Worm (Caenorhabditis elegans): Measurements from ENCODE around the gene fbxa-62.

fbxa-62 gene

DNA sequence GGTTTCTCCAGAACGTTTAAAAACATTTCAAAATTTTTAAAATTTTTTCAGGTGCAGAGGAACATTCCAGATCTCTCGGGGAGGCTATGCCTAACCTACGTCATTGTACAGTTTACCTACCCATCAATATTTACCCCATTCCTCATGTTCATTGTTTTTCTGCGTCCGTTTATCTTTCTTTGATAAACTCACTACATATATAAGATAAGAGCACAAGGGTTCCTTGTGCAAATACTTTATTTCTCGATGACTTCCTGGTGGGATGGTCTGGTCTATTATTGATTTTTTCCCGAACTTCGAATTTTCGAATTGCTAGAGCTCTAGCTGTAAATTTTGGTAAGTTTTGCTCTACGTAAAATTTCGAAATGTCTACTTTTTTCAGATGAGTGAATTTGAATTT is 5.9 kb downstream of the fbxa-62 start:
- TF ChIP-seq ref-1 (GFP tag; conservative IDR thresholded peaks at IDR 0.05) (no peak), ztf-23 (GFP tag; IDR thresholded peaks at IDR 0.05) (no peak), tab-1 (GFP tag; IDR thresholded peaks at IDR 0.05) (no peak), T22C8.4 (GFP tag; IDR thresholded peaks at IDR 0.05) (no peak), med-1 (GFP tag; optimal IDR thresholded peaks at IDR 0.05; ENCODE audit: insufficient read depth) (no peak), flt-1 (GFP tag; IDR thresholded peaks at IDR 0.05) (no peak), ztf-29 (GFP tag; IDR thresholded peaks at IDR 0.05) (no peak), klf-2 (GFP tag; conservative IDR thresholded peaks at IDR 0.05) (no peak), cog-1 (tag; optimal IDR thresholded peaks at IDR 0.05) (no peak)

ce11 chrIII:2234192-2234934 is 6.9 kb downstream of the fbxa-62 start, which contains the start of gene C39B5.2:
Gene C39B5.2 (plus strand): TSS chrIII:2234884.
- TF ChIP-seq med-1 (GFP tag; optimal IDR thresholded peaks at IDR 0.05; ENCODE audit: insufficient read depth) (no peak), flt-1 (GFP tag; IDR thresholded peaks at IDR 0.05) (peak; percentile 52; the same call in 1 of the 2 replicates)

ce11 chrIII:2239587-2240144 is 12.2 kb downstream of the fbxa-62 start, which contains the start of gene C39B5.10:
Gene C39B5.10 (minus strand): TSS chrIII:2239637.
- no peak for TF ChIP-seq ztf-29 (GFP tag; IDR thresholded peaks at IDR 0.05)
- no peak for TF ChIP-seq ref-1 (GFP tag; conservative IDR thresholded peaks at IDR 0.05)
- no peak for TF ChIP-seq ztf-23 (GFP tag; IDR thresholded peaks at IDR 0.05)
- no peak for TF ChIP-seq klf-2 (GFP tag; conservative IDR thresholded peaks at IDR 0.05)

ce11 chrIII:2240471-2240870 is 13.0 kb downstream of the fbxa-62 start, which contains the start of gene srz-56:
Gene srz-56 (plus strand): TSS chrIII:2240771.
- TF ChIP-seq tab-1 (GFP tag; IDR thresholded peaks at IDR 0.05), result no peak
- TF ChIP-seq med-1 (GFP tag; optimal IDR thresholded peaks at IDR 0.05; ENCODE audit: insufficient read depth), result no peak
- TF ChIP-seq ztf-23 (GFP tag; IDR thresholded peaks at IDR 0.05), result no peak

ce11 chrIII:2243617-2244016 is 16.1 kb downstream of the fbxa-62 start:
- TF ChIP-seq flt-1 (GFP tag; IDR thresholded peaks at IDR 0.05), result no peak
- no peak for TF ChIP-seq klf-2 (GFP tag; conservative IDR thresholded peaks at IDR 0.05)
- TF ChIP-seq med-1 (GFP tag; optimal IDR thresholded peaks at IDR 0.05; ENCODE audit: insufficient read depth), result no peak
- no peak for TF ChIP-seq tab-1 (GFP tag; IDR thresholded peaks at IDR 0.05)
- no peak for TF ChIP-seq ztf-23 (GFP tag; IDR thresholded peaks at IDR 0.05)
- no peak for TF ChIP-seq T22C8.4 (GFP tag; IDR thresholded peaks at IDR 0.05)
- no peak for TF ChIP-seq ref-1 (GFP tag; conservative IDR thresholded peaks at IDR 0.05)
- TF ChIP-seq ztf-29 (GFP tag; IDR thresholded peaks at IDR 0.05), result no peak

ce11 chrIII:2245727-2246126 is 18.2 kb downstream of the fbxa-62 start, which contains the start of gene srd-67:
Gene srd-67 (minus strand): TSS chrIII:2245827.
- TF ChIP-seq T22C8.4 (GFP tag; IDR thresholded peaks at IDR 0.05), result no peak
- TF ChIP-seq ztf-23 (GFP tag; IDR thresholded peaks at IDR 0.05), result no peak
- TF ChIP-seq ref-1 (GFP tag; conservative IDR thresholded peaks at IDR 0.05), result no peak
- TF ChIP-seq tab-1 (GFP tag; IDR thresholded peaks at IDR 0.05), result no peak
- no peak for TF ChIP-seq klf-2 (GFP tag; conservative IDR thresholded peaks at IDR 0.05)
- no peak for TF ChIP-seq ztf-29 (GFP tag; IDR thresholded peaks at IDR 0.05)
- TF ChIP-seq cog-1 (tag; optimal IDR thresholded peaks at IDR 0.05), result no peak
- no peak for TF ChIP-seq med-1 (GFP tag; optimal IDR thresholded peaks at IDR 0.05; ENCODE audit: insufficient read depth)

- no peak for TF ChIP-seq cog-1 (tag; optimal IDR thresholded peaks at IDR 0.05)
These were observed 23.8 kb downstream of the fbxa-62 start, which contains the start of gene fbxa-7 for ce11 chrIII:2251348-2251747. Gene fbxa-7 (minus strand): TSS chrIII:2251448.

- TF ChIP-seq ztf-23 (GFP tag; IDR thresholded peaks at IDR 0.05) (no peak), ztf-29 (GFP tag; IDR thresholded peaks at IDR 0.05) (no peak), flt-1 (GFP tag; IDR thresholded peaks at IDR 0.05) (no peak), cog-1 (tag; optimal IDR thresholded peaks at IDR 0.05) (no peak), ref-1 (GFP tag; conservative IDR thresholded peaks at IDR 0.05) (no peak)
These were observed 25.6 kb downstream of the fbxa-62 start, which contains the start of gene fbxa-73 for ce11 chrIII:2253027-2253499. Gene fbxa-73 (plus strand): TSS chrIII:2253449.

- TF ChIP-seq T22C8.4 (GFP tag; IDR thresholded peaks at IDR 0.05) (no peak), ztf-23 (GFP tag; IDR thresholded peaks at IDR 0.05) (no peak), ztf-29 (GFP tag; IDR thresholded peaks at IDR 0.05) (no peak)
These were observed 28.0 kb downstream of the fbxa-62 start, which contains the start of gene fbxa-71 for ce11 chrIII:2255522-2255921. Gene fbxa-71 (plus strand): TSS chrIII:2255822.

DNA sequence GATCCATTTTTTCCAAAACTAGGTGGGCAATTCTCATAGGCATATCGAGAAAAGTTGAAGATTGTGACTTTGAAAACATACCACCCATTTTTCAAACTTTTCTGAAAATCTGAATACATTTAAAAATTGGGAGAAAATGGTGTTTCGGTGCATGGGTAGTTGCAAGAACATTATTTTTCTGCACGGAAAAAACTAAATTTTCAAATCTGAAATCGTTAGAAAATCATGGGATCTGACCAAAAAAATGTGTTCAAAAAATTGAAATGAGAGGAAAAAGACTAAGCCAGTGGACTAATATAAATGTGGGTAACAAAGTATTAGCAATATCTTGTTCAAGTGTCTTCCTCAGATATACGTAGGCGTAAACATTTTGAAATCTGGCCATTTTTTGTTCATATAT is 31.4 kb downstream of the fbxa-62 start, which contains the start of gene fbxa-43:
Gene fbxa-43, minus strand, starts transcription at position 101 of the 400 bp plus-strand sequence.
- TF ChIP-seq cog-1 (tag; optimal IDR thresholded peaks at IDR 0.05), result no peak
- TF ChIP-seq med-1 (GFP tag; optimal IDR thresholded peaks at IDR 0.05; ENCODE audit: insufficient read depth), result no peak
- no peak for TF ChIP-seq klf-2 (GFP tag; conservative IDR thresholded peaks at IDR 0.05)
- no peak for TF ChIP-seq T22C8.4 (GFP tag; IDR thresholded peaks at IDR 0.05)
- no peak for TF ChIP-seq ref-1 (GFP tag; conservative IDR thresholded peaks at IDR 0.05)
- no peak for TF ChIP-seq tab-1 (GFP tag; IDR thresholded peaks at IDR 0.05)
- no peak for TF ChIP-seq ztf-23 (GFP tag; IDR thresholded peaks at IDR 0.05)
- TF ChIP-seq ztf-29 (GFP tag; IDR thresholded peaks at IDR 0.05), result no peak
- no peak for TF ChIP-seq flt-1 (GFP tag; IDR thresholded peaks at IDR 0.05)

Data from whole organism, midembryonic.